Worm (Caenorhabditis elegans): ENCODE measurements around the gene unc-8.

- TF ChIP-seq ama-1 (optimal IDR thresholded peaks at IDR 0.05) (no peak), rnt-1 (tag; optimal IDR thresholded peaks at IDR 0.05) (no peak), ceh-34 (tag; optimal IDR thresholded peaks at IDR 0.05) (no peak), zip-5 (tag; optimal IDR thresholded peaks at IDR 0.05) (no peak), ceh-45 (GFP tag; IDR thresholded peaks at IDR 0.05) (no peak), unc-3 (GFP tag; conservative IDR thresholded peaks at IDR 0.05) (no peak), unc-3 (tag; optimal IDR thresholded peaks at IDR 0.05) (no peak), hlh-8 (tag; optimal IDR thresholded peaks at IDR 0.05) (no peak), F13H6.1 (tag; optimal IDR thresholded peaks at IDR 0.05) (no peak)
Measured at ce11 chrIV:7165723-7166122, 31.2 kb upstream of the unc-8 start, which contains the start of gene rpc-1.
